Worm (Caenorhabditis elegans) whole organism, young adult: ENCODE data around the gene tbx-7.

Experiments used
- F10E7.11 ChIP-seq: sonication (generic microtip); optimal IDR thresholded peaks from 2 replicates; lab custom pipeline; 2017; ENCODE audit warnings: mild to moderate bottlenecking, missing genetic modification characterization, moderate library complexity, missing compliant biosample characterization
- F55B11.4 ChIP-seq: sonication (generic microtip); optimal IDR thresholded peaks from 2 replicates; lab custom pipeline; 2016; ENCODE audit warnings: missing compliant biosample characterization, missing genetic modification characterization, borderline replicate concordance; ENCODE audit not compliant: insufficient read depth
- K12H6.12 ChIP-seq: fragments of 200-800 bp; sonication (Bioruptor generic); optimal IDR thresholded peaks from 2 replicates; lab custom pipeline; 2018; ENCODE audit warnings: mild to moderate bottlenecking, missing genetic modification characterization, missing compliant biosample characterization
- Y53G8AR.9 ChIP-seq: fragments of 200-800 bp; sonication (Bioruptor generic); conservative IDR thresholded peaks from 2 replicates; pipeline ENCODE4 v1.3.6; 2022; ENCODE audit warnings: missing genetic modification reagents, missing genetic modification characterization, missing compliant biosample characterization
- Y67H2A.10 ChIP-seq: fragments of 200-800 bp; sonication (Bioruptor generic); conservative IDR thresholded peaks from 2 replicates; pipeline ENCODE4 v1.3.6; 2022; ENCODE audit warnings: missing genetic modification reagents, missing genetic modification characterization, missing compliant biosample characterization
- ama-1 ChIP-seq, 3 experiments: fragments of 150-350 bp in 1 of 3; sonication (generic microtip) in 2 of 3; optimal IDR thresholded peaks; 2 replicates each; lab custom pipeline; 2014 to 2018; ENCODE audit warnings: missing biosample characterization in 2 of 3, missing genetic modification characterization in 2 of 3, missing genetic modification reagents in 2 of 3
- ceh-40 ChIP-seq: fragments of 200-800 bp; sonication (Bioruptor generic); IDR thresholded peaks from 2 replicates; pipeline ENCODE4 v1.3.6; 2022; ENCODE audit warnings: missing genetic modification characterization, missing compliant biosample characterization
- efl-1 ChIP-seq: fragments of 150-350 bp; optimal IDR thresholded peaks from 2 replicates; lab custom pipeline; 2014; ENCODE audit warnings: missing biosample characterization, missing genetic modification reagents, missing genetic modification characterization
- egrh-3 ChIP-seq: fragments of 200-800 bp; sonication (Bioruptor generic); IDR thresholded peaks from 2 replicates; pipeline ENCODE4 v1.3.6; 2022; ENCODE audit warnings: missing genetic modification reagents, missing genetic modification characterization, missing compliant biosample characterization
- lin-26 ChIP-seq: fragments of 200-800 bp; sonication (Bioruptor generic); IDR thresholded peaks from 2 replicates; pipeline ENCODE4 v1.3.6; 2022; ENCODE audit warnings: missing genetic modification reagents, missing genetic modification characterization, missing compliant biosample characterization
- nfya-1 ChIP-seq: sonication (generic microtip); optimal IDR thresholded peaks from 2 replicates; lab custom pipeline; 2017; ENCODE audit warnings: antibody characterized with exemption, missing compliant biosample characterization, missing genetic modification characterization, borderline replicate concordance; ENCODE audit not compliant: insufficient read depth
- snpc-1.3 ChIP-seq: sonication (generic microtip); optimal IDR thresholded peaks from 2 replicates; lab custom pipeline; 2017; ENCODE audit warnings: missing genetic modification characterization, mild to moderate bottlenecking, missing compliant biosample characterization, antibody characterized with exemption, moderate library complexity, missing genotype, missing genetic modification reagents; ENCODE audit not compliant: insufficient read depth
- unc-130 ChIP-seq: sonication (generic microtip); optimal IDR thresholded peaks from 2 replicates; lab custom pipeline; 2016; ENCODE audit warnings: missing genetic modification reagents, missing genetic modification characterization, missing compliant biosample characterization

DNA sequence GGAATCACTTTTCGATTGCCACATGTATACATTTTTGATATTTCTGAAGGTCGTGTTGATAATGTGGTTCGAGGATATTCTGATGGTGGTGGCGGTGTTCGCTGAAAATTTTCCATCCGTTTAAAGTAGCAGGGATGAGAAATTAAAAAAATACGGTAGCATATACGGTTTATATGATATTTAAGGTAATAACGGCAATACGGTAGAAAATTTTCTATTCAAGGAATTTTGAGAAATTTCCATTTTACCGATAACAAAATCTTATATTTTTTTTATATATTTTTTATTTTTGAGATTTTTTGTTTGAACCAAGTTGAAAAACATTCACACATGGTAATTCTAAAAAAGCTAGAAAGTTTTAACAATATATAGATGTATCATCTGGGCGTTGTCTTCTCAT, 2.2 kb upstream of the tbx-7 start, which contains the start of gene ZK328.6:
- TF ChIP-seq K12H6.12 (tag; lab: Kevin White, UChicago) (no peak), snpc-1.3 (tag; lab: Kevin White, UChicago) (no peak), nfya-1 (tag; lab: Kevin White, UChicago) (no peak), F55B11.4 (tag; lab: Kevin White, UChicago) (no peak), F10E7.11 (tag; lab: Kevin White, UChicago) (no peak), Y67H2A.10 (no peak), unc-130 (no peak), ceh-40 (GFP tag; lab: Robert Waterston, UW) (no peak), efl-1 (GFP tag; lab: Kevin White, UChicago) (no peak), ama-1 (optimal IDR thresholded peaks at IDR 0.05; lab: Kevin White, UChicago) (no peak), ama-1 (GFP tag; optimal IDR thresholded peaks at IDR 0.05; lab: Kevin White, UChicago) (no peak), Y53G8AR.9 (GFP tag; lab: Robert Waterston, UW) (no peak), lin-26 (GFP tag; lab: Robert Waterston, UW) (no peak), egrh-3 (GFP tag; lab: Robert Waterston, UW) (no peak)
